Worm (Caenorhabditis elegans) whole organism, L3 larva: ENCODE data around the gene F42H10.2.

Source experiments
- fkh-10 ChIP-seq: sonication (generic microtip); optimal IDR thresholded peaks from 2 replicates; lab custom pipeline; 2017; ENCODE audit warnings: missing biosample characterization, missing genetic modification reagents, missing genetic modification characterization
- pha-4 ChIP-seq: fragments of 150-350 bp; optimal IDR thresholded peaks from 2 replicates; lab custom pipeline; 2014; ENCODE audit warnings: missing biosample characterization, missing genetic modification reagents, missing genetic modification characterization
- unc-62 ChIP-seq: fragments of 150-350 bp; sonication (generic microtip); optimal IDR thresholded peaks from 4 replicates; lab custom pipeline; 2014; ENCODE audit warnings: missing biosample characterization, missing genetic modification reagents, missing genetic modification characterization

DNA sequence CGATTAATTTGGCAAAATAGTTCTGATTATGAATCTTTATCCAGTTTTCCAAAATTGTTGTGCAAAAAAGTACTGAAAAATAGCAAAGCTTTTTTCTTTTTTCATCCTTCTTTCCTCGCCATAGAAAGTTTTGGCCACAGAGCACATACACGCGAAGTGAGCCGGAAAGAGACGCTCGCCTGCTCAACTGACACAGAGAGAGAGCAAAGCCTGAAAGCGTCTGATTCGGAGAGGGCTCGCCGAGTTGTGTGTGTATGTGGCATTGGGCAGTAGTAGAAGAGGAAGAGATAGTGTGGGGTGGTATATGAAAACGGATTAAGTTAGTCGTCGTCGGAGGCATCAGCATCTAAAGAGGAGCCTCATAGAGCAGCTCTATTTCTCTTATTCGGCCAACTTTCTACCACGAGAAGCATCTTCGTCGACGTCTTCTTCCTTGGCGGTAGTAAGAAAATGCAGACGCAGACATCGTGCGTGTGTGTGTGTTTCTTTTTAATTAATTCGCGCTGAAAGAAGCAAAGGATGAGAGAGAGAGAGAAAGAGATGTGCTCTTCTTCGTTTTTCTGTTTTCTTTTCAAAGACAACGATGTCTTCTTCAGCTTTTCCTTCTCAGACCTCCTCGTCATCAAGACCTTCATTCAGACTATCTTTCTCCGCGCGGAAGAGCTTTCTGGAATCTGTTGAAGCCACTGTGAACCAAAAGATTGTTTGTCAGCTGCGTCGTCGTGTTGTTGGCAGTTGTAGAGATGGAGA, 19.4 kb downstream of the F42H10.2 start:
- TF ChIP-seq pha-4 (tag; lab: Kevin White, UChicago): no peak
- no peak for TF ChIP-seq unc-62 (GFP tag; lab: Kevin White, UChicago)
- TF ChIP-seq fkh-10 (GFP tag; lab: Kevin White, UChicago): peak; percentile 42
